Fruit fly (Drosophila melanogaster) whole organism, prepupa: Measurements from ENCODE around the gene CG1943.

ENCODE experiments used
- Blimp-1 ChIP-seq: fragments of 200-800 bp; sonication (Bioruptor generic); optimal IDR thresholded peaks from 3 replicates; lab custom pipeline; 2017; ENCODE audit warnings: missing biosample characterization, missing genetic modification characterization, mild to moderate bottlenecking, moderate library complexity, missing genetic modification reagents
- CG10631 ChIP-seq: fragments of 200-800 bp; sonication (Bioruptor generic); optimal IDR thresholded peaks from 2 replicates; lab custom pipeline; 2016; ENCODE audit warnings: missing biosample characterization, missing genetic modification characterization
- CG10669 ChIP-seq: fragments of 200-800 bp; sonication (Bioruptor generic); optimal IDR thresholded peaks from 3 replicates; lab custom pipeline; 2018; ENCODE audit warnings: missing biosample characterization, mild to moderate bottlenecking, missing genetic modification characterization, moderate library complexity
- CG11294 ChIP-seq: fragments of 200-800 bp; sonication (Bioruptor generic); IDR thresholded peaks from 2 replicates; pipeline ENCODE4 v1.3.6; 2022; ENCODE audit warnings: missing biosample characterization, missing genetic modification characterization
- CG1621 ChIP-seq: fragments of 200-800 bp; sonication (Bioruptor generic); optimal IDR thresholded peaks from 3 replicates; lab custom pipeline; 2018; ENCODE audit warnings: missing biosample characterization, mild to moderate bottlenecking, missing genetic modification characterization
- CG3032 ChIP-seq: fragments of 200-800 bp; optimal IDR thresholded peaks from 2 replicates; lab custom pipeline; 2019; ENCODE audit warnings: missing biosample characterization, mild to moderate bottlenecking, missing genetic modification characterization, moderate library complexity
- CG31627 ChIP-seq: fragments of 200-800 bp; sonication (Bioruptor generic); optimal IDR thresholded peaks from 3 replicates; lab custom pipeline; 2016; ENCODE audit warnings: missing biosample characterization, missing genetic modification characterization
- CG32006 ChIP-seq: fragments of 200-800 bp; sonication (Bioruptor generic); optimal IDR thresholded peaks from 3 replicates; lab custom pipeline; 2017; ENCODE audit warnings: missing biosample characterization, mild to moderate bottlenecking, missing genetic modification characterization
- CG34406 ChIP-seq: fragments of 200-800 bp; sonication (Bioruptor generic); optimal IDR thresholded peaks from 3 replicates; lab custom pipeline; 2016; ENCODE audit warnings: missing biosample characterization, missing genetic modification characterization
- CG3919 ChIP-seq: fragments of 200-800 bp; sonication (Bioruptor generic); optimal IDR thresholded peaks from 3 replicates; lab custom pipeline; 2016; ENCODE audit warnings: missing biosample characterization, missing genetic modification characterization
- CG6163 ChIP-seq: fragments of 200-800 bp; sonication (Bioruptor generic); IDR thresholded peaks from 3 replicates; pipeline ENCODE4 v1.3.6; 2022; ENCODE audit warnings: missing biosample characterization, missing genetic modification characterization
- CG6276 ChIP-seq: fragments of 200-800 bp; sonication (Bioruptor generic); optimal IDR thresholded peaks from 2 replicates; lab custom pipeline; 2017; ENCODE audit warnings: missing biosample characterization, mild to moderate bottlenecking, missing genetic modification characterization
- CG6808 ChIP-seq: fragments of 200-800 bp; sonication (Bioruptor generic); optimal IDR thresholded peaks from 3 replicates; lab custom pipeline; 2017; ENCODE audit warnings: missing biosample characterization, missing genetic modification characterization, mild to moderate bottlenecking, moderate library complexity, missing genetic modification reagents
- CG6854 ChIP-seq: fragments of 200-800 bp; sonication (Bioruptor generic); optimal IDR thresholded peaks from 2 replicates; lab custom pipeline; 2017; ENCODE audit warnings: missing biosample characterization, mild to moderate bottlenecking, missing genetic modification characterization
- CG7368 ChIP-seq: fragments of 200-800 bp; sonication (Bioruptor generic); optimal IDR thresholded peaks from 3 replicates; lab custom pipeline; 2016; ENCODE audit warnings: missing biosample characterization, missing genetic modification characterization
- CG8119 ChIP-seq: fragments of 200-800 bp; sonication (Bioruptor generic); IDR thresholded peaks from 3 replicates; pipeline ENCODE4 v1.3.6; 2022; ENCODE audit warnings: missing biosample characterization, missing genetic modification characterization
- CG8319 ChIP-seq: fragments of 200-800 bp; sonication (Bioruptor generic); optimal IDR thresholded peaks from 3 replicates; lab custom pipeline; 2016; ENCODE audit warnings: missing biosample characterization, missing genetic modification characterization
- CG8632 ChIP-seq: fragments of 200-800 bp; sonication (Bioruptor generic); optimal IDR thresholded peaks from 3 replicates; lab custom pipeline; 2016; ENCODE audit warnings: missing biosample characterization, missing genetic modification characterization
- CG9139 ChIP-seq: fragments of 200-800 bp; sonication (Bioruptor generic); optimal IDR thresholded peaks from 3 replicates; lab custom pipeline; 2017; ENCODE audit warnings: missing biosample characterization, mild to moderate bottlenecking, missing genetic modification characterization
- Eip78C ChIP-seq: fragments of 200-800 bp; sonication (Bioruptor generic); peaks from one replicate; lab custom pipeline; 2016; ENCODE audit warnings: missing biosample characterization, missing genetic modification characterization
- Eip93F ChIP-seq: fragments of 200-800 bp; sonication (Bioruptor generic); optimal IDR thresholded peaks from 2 replicates; lab custom pipeline; 2016; ENCODE audit warnings: missing biosample characterization, mild to moderate bottlenecking, missing genetic modification characterization
- Ets21C ChIP-seq: fragments of 200-800 bp; sonication (Bioruptor generic); optimal IDR thresholded peaks from 3 replicates; lab custom pipeline; 2016; ENCODE audit warnings: missing biosample characterization, missing genetic modification characterization
- Ets96B ChIP-seq: fragments of 200-800 bp; optimal IDR thresholded peaks from 2 replicates; lab custom pipeline; 2019; ENCODE audit warnings: missing biosample characterization, mild to moderate bottlenecking, missing genetic modification characterization, moderate library complexity
- Gug ChIP-seq: fragments of 200-800 bp; sonication (Bioruptor generic); IDR thresholded peaks from 2 replicates; pipeline ENCODE4 v1.3.6; 2022; ENCODE audit warnings: missing biosample characterization, missing genetic modification characterization
- Hr38 ChIP-seq: sonication (Bioruptor generic); optimal IDR thresholded peaks from 2 replicates; lab custom pipeline; 2016; ENCODE audit warnings: missing biosample characterization, missing genetic modification characterization
- Hr4 ChIP-seq: fragments of 200-800 bp; sonication (Bioruptor generic); optimal IDR thresholded peaks from 3 replicates; lab custom pipeline; 2016; ENCODE audit warnings: missing biosample characterization, missing genetic modification characterization
- Lpt ChIP-seq: fragments of 200-800 bp; sonication (Bioruptor generic); optimal IDR thresholded peaks from 3 replicates; lab custom pipeline; 2016; ENCODE audit warnings: missing biosample characterization, missing genetic modification characterization
- OdsH ChIP-seq: fragments of 200-800 bp; sonication (Bioruptor generic); optimal IDR thresholded peaks from 3 replicates; lab custom pipeline; 2016; ENCODE audit warnings: missing biosample characterization, missing genetic modification characterization
- Sox102F ChIP-seq: fragments of 200-800 bp; sonication (Bioruptor generic); optimal IDR thresholded peaks from 2 replicates; lab custom pipeline; 2016; ENCODE audit warnings: missing biosample characterization, mild to moderate bottlenecking, missing genetic modification characterization
- Sox14 ChIP-seq: fragments of 200-800 bp; sonication (Bioruptor generic); optimal IDR thresholded peaks from 3 replicates; lab custom pipeline; 2016; ENCODE audit warnings: missing biosample characterization, missing genetic modification characterization
- Sox15 ChIP-seq: fragments of 200-800 bp; sonication (Bioruptor generic); optimal IDR thresholded peaks from 3 replicates; lab custom pipeline; 2016; ENCODE audit warnings: missing biosample characterization, missing genetic modification characterization
- achi ChIP-seq: fragments of 200-800 bp; sonication (Bioruptor generic); optimal IDR thresholded peaks from 3 replicates; lab custom pipeline; 2016; ENCODE audit warnings: missing biosample characterization, missing genetic modification characterization
- acj6 ChIP-seq: fragments of 200-800 bp; sonication (Bioruptor generic); optimal IDR thresholded peaks from 3 replicates; lab custom pipeline; 2016; ENCODE audit warnings: missing biosample characterization, missing genetic modification characterization
- cyc ChIP-seq: fragments of 200-800 bp; sonication (Bioruptor generic); optimal IDR thresholded peaks from 3 replicates; lab custom pipeline; 2016; ENCODE audit warnings: missing biosample characterization, missing genetic modification characterization
- dac ChIP-seq: fragments of 200-800 bp; sonication (Bioruptor generic); optimal IDR thresholded peaks from 2 replicates; lab custom pipeline; 2017; ENCODE audit warnings: missing biosample characterization, mild to moderate bottlenecking, missing genetic modification characterization
- dsx ChIP-seq: fragments of 200-800 bp; optimal IDR thresholded peaks from 3 replicates; lab custom pipeline; 2019; ENCODE audit warnings: missing biosample characterization, mild to moderate bottlenecking, missing genetic modification characterization, moderate library complexity; ENCODE audit not compliant: poor library complexity, severe bottlenecking
- eg ChIP-seq: fragments of 200-800 bp; sonication (Bioruptor generic); IDR thresholded peaks from 3 replicates; pipeline ENCODE4 v1.3.6; 2022; ENCODE audit warnings: missing biosample characterization, missing genetic modification characterization
- esn ChIP-seq: fragments of 200-800 bp; sonication (Bioruptor generic); optimal IDR thresholded peaks from 2 replicates; lab custom pipeline; 2016; ENCODE audit warnings: missing biosample characterization, mild to moderate bottlenecking, missing genetic modification characterization, moderate library complexity
- fd59A ChIP-seq: fragments of 200-800 bp; sonication (Bioruptor generic); optimal IDR thresholded peaks from 2 replicates; lab custom pipeline; 2017; ENCODE audit warnings: missing biosample characterization, mild to moderate bottlenecking, missing genetic modification characterization, missing genetic modification reagents
- fkh ChIP-seq: fragments of 200-800 bp; sonication (Bioruptor generic); optimal IDR thresholded peaks from 3 replicates; lab custom pipeline; 2017; ENCODE audit warnings: missing biosample characterization, mild to moderate bottlenecking, missing genetic modification characterization, moderate library complexity
- net ChIP-seq: fragments of 200-800 bp; sonication (Bioruptor generic); optimal IDR thresholded peaks from 3 replicates; lab custom pipeline; 2016; ENCODE audit warnings: missing biosample characterization, missing genetic modification characterization
- pdm3 ChIP-seq: fragments of 200-800 bp; sonication (Bioruptor generic); optimal IDR thresholded peaks from 3 replicates; lab custom pipeline; 2016; ENCODE audit warnings: missing biosample characterization, missing genetic modification characterization
- salr ChIP-seq, 2 experiments: fragments of 200-800 bp; sonication (Bioruptor generic); optimal IDR thresholded peaks; 3 replicates each; lab custom pipeline; 2016 to 2018; ENCODE audit warnings: missing biosample characterization in 2 of 2, missing genetic modification characterization in 2 of 2, mild to moderate bottlenecking in 1 of 2
- spab ChIP-seq: fragments of 200-800 bp; sonication (Bioruptor generic); optimal IDR thresholded peaks from 2 replicates; lab custom pipeline; 2017; ENCODE audit warnings: missing biosample characterization, mild to moderate bottlenecking, missing genetic modification characterization, missing genetic modification reagents
- ss ChIP-seq, 2 experiments: fragments of 200-800 bp; sonication (Bioruptor generic); optimal IDR thresholded peaks; 2 replicates in 1 of 2; 3 replicates in 1 of 2; lab custom pipeline; 2017 to 2018; ENCODE audit warnings: mild to moderate bottlenecking in 2 of 2, missing biosample characterization in 2 of 2, missing genetic modification characterization in 2 of 2, moderate library complexity in 1 of 2
- svp ChIP-seq: fragments of 200-800 bp; sonication (Bioruptor generic); peaks from one replicate; lab custom pipeline; 2016; ENCODE audit warnings: missing biosample characterization, missing genetic modification characterization
- vri ChIP-seq: fragments of 200-800 bp; sonication (Bioruptor generic); optimal IDR thresholded peaks from 3 replicates; lab custom pipeline; 2016; ENCODE audit warnings: missing biosample characterization, mild to moderate bottlenecking, missing genetic modification characterization

CG1943 gene

dm6 chr3R:7067092-7067491, 7.6 kb upstream of the CG1943 start, which contains the start of the genes CG1105 and CG1965 (continued):
- TF ChIP-seq vri (peak; percentile 77), Hr38 (no peak), Blimp-1 (GFP tag; lab: Kevin White, UChicago) (no peak), net (GFP tag; lab: Kevin White, UChicago) (no peak), CG11294 (GFP tag; lab: Robert Waterston, UW) (peak; percentile 66; the same call in 1 of the 2 replicates), CG34406 (peak; percentile 76), CG32006 (peak; percentile 82), Sox15 (GFP tag; lab: Kevin White, UChicago) (peak; percentile 90)
- TF ChIP-seq, all 60 proteins: peak for 48

- TF ChIP-seq Eip78C (GFP tag; lab: Kevin White, UChicago) (peak; percentile 17), ss (GFP tag; optimal IDR thresholded peaks at IDR 0.05; lab: Kevin White, UChicago) (no peak), dsx (peak; percentile 4), CG10631 (GFP tag; lab: Kevin White, UChicago) (no peak)
Observed at dm6 chr3R:7075115-7075425, 411 bp downstream of the CG1943 start.

DNA sequence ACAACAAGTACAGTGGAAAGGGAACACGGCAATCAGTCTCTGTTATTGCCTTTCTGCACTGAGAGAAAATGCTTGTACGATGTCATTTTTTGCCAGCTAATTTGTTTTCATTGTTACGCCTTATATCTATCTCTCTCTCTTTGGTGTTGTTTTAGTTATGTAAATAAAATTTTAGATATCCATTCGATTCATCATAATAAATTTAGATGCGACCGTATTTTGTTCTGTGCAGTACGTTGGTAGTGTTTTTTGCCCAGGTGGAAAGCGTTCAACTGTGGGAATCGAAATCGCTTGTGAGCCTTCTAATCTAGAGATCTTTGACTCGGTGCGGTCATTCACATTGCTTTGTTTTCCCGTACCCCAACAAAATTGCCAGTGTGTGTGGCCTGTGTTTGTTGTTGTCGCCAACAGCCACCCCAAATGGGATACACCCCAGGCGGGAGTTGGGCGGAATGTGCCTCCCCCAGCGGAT, 1.1 kb downstream of the CG1943 start:
- TF ChIP-seq Hr38 (no peak), Lpt (GFP tag; lab: Kevin White, UChicago) (peak; percentile 89), spab (GFP tag; lab: Kevin White, UChicago) (peak; percentile 90), Sox15 (GFP tag; lab: Kevin White, UChicago) (peak; percentile 85), CG34406 (peak; percentile 93), Sox14 (GFP tag; lab: Kevin White, UChicago) (peak; percentile 97), CG8319 (GFP tag; lab: Kevin White, UChicago) (peak; percentile 89), Eip78C (GFP tag; lab: Kevin White, UChicago) (peak; percentile 99), Ets21C (GFP tag; lab: Kevin White, UChicago) (peak; percentile 91), ss (GFP tag; optimal IDR thresholded peaks at IDR 0.05; lab: Kevin White, UChicago) (peak; percentile 85 to 88), OdsH (GFP tag; lab: Kevin White, UChicago) (peak; percentile 95), eg (GFP tag; lab: Robert Waterston, UW) (no peak), esn (GFP tag; lab: Kevin White, UChicago) (peak; percentile 97), CG10669 (peak; percentile 91), svp (GFP tag; lab: Kevin White, UChicago) (peak; percentile 99), pdm3 (GFP tag; lab: Kevin White, UChicago) (peak; percentile 94), CG6276 (no peak), CG3919 (peak; percentile 95), CG7368 (peak; percentile 94), Blimp-1 (GFP tag; lab: Kevin White, UChicago) (peak; percentile 89), achi (GFP tag; lab: Kevin White, UChicago) (peak; percentile 93), salr (GFP tag; optimal IDR thresholded peaks at IDR 0.05; lab: Kevin White, UChicago) (peak; percentile 83 to 86), cyc (GFP tag; lab: Kevin White, UChicago) (peak; percentile 96), fd59A (peak; percentile 87), CG8119 (GFP tag; lab: Robert Waterston, UW) (no peak), Sox102F (peak; percentile 97), CG8632 (GFP tag; lab: Kevin White, UChicago) (peak; percentile 93), Gug (no peak), CG6808 (peak; percentile 91), CG1621 (tag; lab: Kevin White, UChicago) (peak; percentile 82), Eip93F (GFP tag; lab: Kevin White, UChicago) (peak; percentile 78), dac (peak; percentile 74), CG6163 (no peak), fkh (peak; percentile 69), Hr4 (peak; percentile 93), CG3032 (tag; lab: Kevin White, UChicago) (peak; percentile 89), vri (peak; percentile 95), CG9139 (GFP tag; lab: Kevin White, UChicago) (peak; percentile 73), acj6 (GFP tag; lab: Kevin White, UChicago) (peak; percentile 95), CG6854 (GFP tag; lab: Kevin White, UChicago) (peak; percentile 88), Ets96B (tag; lab: Kevin White, UChicago) (peak; percentile 91), CG31627 (peak; percentile 96)
